Fruit fly (Drosophila melanogaster): ENCODE results near the gene Ssk.

DNA sequence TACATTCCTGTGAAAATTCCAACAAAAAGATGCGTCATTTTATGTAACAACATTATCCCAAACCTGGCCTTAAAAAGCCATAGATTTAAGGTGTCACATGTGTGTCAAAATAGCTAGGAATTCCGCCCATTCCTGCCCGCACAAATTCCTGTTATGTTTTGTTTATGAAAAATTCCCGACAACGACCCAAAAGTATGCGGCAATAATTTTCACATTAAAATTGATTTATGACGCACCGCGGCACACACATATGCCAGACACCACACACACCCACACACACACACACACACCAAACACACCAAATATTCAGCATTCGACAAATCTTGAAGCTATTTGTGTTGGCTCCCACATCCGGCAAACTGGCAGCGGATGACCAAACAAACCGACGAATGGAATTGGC lies 5.5 kb upstream of the Ssk start:
- TF ChIP-seq CG8478 (optimal IDR thresholded peaks at IDR 0.05) (no peak), CTCF (optimal IDR thresholded peaks at IDR 0.05) (no peak)
